Worm (Caenorhabditis elegans): ENCODE results near the gene B0348.1.

B0348.1 gene

DNA sequence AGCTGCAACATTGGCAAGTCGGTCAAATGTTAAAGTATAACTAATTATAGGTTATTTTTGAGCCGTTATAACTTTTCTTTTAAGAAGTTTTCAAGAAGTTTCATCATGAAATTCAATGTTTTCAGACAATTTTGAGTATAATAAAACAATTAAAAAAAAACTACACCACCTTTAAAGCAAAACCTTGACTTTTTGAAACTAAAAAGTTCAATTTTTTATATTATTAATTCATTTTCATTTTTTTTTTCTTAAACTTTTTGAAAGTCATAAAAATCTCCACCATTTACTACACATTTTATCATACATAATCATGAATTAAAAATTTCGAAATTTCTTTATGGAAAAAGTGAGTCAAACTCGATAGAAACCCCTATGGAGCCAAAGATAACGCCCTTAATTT, 3.7 kb upstream of the B0348.1 start, which contains the start of gene B0348.2:
B0348.2 (plus strand) TSS at position 301 of the 400 bp plus-strand sequence.
- TF ChIP-seq unc-62 (GFP tag; optimal IDR thresholded peaks at IDR 0.05) = no peak

DNA sequence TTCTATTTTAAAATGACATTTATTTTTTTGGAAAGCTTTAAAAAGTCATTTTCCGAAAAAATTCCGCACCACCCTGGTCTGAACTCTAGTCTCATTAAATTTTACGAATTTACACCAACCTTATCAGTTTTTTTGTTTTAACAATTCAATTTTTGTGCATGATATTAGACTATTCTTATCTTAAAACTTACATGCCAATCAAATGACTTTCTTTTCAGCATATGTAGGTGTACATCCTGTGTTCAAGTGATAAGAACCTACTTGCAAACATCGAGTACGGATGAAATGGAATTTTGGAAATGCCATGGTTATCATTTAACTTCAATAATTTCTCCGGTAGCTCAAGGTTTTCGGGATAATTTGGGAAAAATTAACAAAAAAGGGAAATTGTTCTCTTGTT, 923 bp upstream of the B0348.1 start:
- no peak for TF ChIP-seq unc-62 (GFP tag; optimal IDR thresholded peaks at IDR 0.05)

DNA sequence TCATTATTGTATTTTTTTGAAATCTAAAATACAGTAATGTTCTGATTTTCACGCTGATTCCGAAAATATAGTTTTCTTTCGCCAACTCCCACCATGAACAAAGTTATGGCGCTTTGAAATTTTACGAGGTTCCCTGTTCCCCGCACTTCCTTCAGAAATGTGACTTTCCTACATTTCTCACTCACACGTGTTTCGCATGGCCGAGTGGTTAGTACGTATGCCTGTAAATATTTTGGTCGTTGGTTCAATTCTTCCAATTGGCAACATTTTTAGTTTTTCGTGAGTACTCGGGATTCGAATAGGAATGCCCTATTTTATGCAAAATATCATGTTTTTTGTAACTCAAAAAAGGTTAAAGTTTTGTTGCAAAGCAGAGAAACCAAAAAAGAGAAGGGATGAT, 4.6 kb downstream of the B0348.1 start:
- no peak for TF ChIP-seq unc-62 (GFP tag; optimal IDR thresholded peaks at IDR 0.05)

DNA sequence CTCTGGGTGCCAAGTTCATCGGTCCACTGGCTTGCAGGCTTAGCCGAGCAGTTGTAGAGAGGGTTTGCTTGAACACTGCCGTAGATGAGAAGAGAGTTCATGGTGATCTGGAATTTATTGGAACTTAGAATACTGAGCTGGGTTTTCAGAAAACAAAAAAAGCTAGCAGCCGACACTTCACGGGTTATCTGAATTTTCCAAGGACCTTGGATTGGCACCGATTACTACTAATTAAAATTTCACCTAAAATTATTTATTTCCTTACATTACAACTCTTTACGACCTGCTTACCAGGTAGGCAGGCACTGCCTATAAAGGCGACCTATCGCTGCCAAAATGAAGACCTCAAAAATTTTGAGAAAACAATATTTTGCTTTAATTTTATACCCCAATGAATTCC, 7.2 kb downstream of the B0348.1 start, which contains the start of gene srt-52:
srt-52 (minus strand) TSS at position 101 of the 400 bp plus-strand sequence.
- no peak for TF ChIP-seq unc-62 (GFP tag; optimal IDR thresholded peaks at IDR 0.05)

DNA sequence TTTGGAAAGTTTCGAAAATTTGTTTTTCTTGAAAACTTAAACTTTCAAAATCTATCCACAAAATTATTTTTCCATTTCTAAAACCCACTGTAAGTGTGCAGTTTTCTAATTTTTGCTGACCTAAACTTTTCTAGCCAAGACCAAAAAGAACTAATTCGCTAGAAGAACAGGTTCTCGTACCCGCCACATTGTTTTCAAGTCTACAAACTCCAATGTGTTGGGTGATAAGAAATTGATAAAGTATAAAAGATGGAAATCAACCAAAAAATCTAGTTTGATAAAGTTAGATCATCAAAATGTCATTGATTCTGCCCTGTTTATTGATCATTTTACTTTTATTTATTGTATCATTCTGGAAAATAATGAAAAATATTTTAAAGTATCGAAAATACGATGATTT, 10.2 kb downstream of the B0348.1 start, which contains the start of gene cyp-29A3:
cyp-29A3 (plus strand) TSS at position 269 of the 400 bp plus-strand sequence.
- TF ChIP-seq unc-62 (GFP tag; optimal IDR thresholded peaks at IDR 0.05) = no peak

DNA sequence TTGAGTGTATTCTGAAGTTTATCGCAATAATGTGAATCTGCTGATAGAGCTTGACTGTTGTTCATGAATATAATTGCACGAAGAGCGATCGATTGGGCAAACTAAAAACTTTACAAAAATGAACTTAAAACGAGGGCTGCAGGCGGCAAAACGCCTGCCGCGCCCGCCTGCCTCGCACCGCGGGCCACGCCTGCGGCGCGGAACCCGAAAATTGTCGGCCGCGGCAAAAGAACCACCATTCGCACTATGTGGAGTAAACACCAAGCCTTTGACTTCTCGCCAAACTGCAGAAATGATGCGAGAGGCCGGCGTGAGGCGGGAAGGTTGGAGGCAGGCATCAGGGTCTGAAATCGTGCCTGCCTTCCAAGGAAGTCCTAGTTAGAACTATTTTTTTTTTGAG, 15.2 kb downstream of the B0348.1 start:
- no peak for TF ChIP-seq unc-62 (GFP tag; optimal IDR thresholded peaks at IDR 0.05)

ce11 chrV:66506-66905, 17.8 kb downstream of the B0348.1 start:
- no peak for TF ChIP-seq unc-62 (GFP tag; optimal IDR thresholded peaks at IDR 0.05)

DNA sequence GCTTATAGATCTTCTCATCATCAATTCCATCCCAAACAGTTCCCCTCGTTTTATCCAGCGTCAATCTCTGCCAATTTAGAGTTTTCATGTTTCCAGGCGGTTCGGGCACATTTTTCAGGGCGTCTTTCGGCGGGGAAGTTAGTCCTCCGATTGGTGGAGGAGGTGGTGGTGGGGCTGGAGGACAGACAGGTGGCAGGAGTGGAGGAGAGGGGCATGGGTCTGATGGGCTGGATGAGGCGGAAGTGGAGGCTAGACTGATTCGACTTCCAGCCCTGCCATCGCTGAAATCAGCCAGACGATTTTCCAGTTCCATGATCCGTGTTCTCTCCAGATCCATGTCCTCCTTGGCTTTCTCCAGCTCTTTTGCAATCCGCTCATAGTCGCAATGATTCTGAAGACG, 19.4 kb downstream of the B0348.1 start:
- TF ChIP-seq unc-62 (GFP tag; optimal IDR thresholded peaks at IDR 0.05) = no peak

ce11 chrV:83732-84131, 35.0 kb downstream of the B0348.1 start, which contains the start of gene daam-1:
TSS of gene daam-1 (minus strand) at chrV:83832.
- no peak for TF ChIP-seq unc-62 (GFP tag; optimal IDR thresholded peaks at IDR 0.05)

All from whole organism, dauer.